Fruit fly (Drosophila melanogaster) whole organism, larva: Measurements from ENCODE around the gene CG31752.

ENCODE experiments used
- noc ChIP-seq: fragments of 200-800 bp; sonication (Bioruptor generic); optimal IDR thresholded peaks from 3 replicates; lab custom pipeline; 2019; ENCODE audit warnings: missing biosample characterization, mild to moderate bottlenecking, missing genetic modification characterization, moderate library complexity

The CG31752 gene

DNA sequence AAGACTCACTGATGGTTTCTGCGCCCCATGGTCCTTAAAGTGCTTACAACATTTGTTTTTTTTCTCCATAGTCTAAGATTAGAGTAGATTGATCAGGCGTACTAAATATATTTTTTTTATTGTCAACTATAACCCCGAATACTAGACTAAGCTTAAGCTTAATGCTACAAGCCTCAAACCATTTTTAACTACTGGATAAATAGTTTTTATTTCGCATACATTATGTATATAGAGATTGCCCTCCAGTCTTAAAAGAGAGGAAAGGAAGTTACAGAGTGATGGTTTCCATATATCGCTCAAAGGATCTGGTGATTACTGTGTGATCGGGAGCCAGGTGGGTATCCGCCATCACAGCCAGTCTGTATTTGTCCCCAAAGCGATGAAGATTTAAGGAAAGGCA is at the start of gene CG31752:
TSS of gene CG31752 (minus strand) at position 101 of the 400 bp plus-strand sequence.
- TF ChIP-seq noc (tag; lab: Kevin White, UChicago) = no peak

dm6 chr2L:18890087-18890486 is 49.0 kb upstream of the CG31752 start:
- no peak for TF ChIP-seq noc (tag; lab: Kevin White, UChicago)

- TF ChIP-seq noc (tag; lab: Kevin White, UChicago) = no peak
Observed at dm6 chr2L:18889311-18889710, 48.2 kb upstream of the CG31752 start.

DNA sequence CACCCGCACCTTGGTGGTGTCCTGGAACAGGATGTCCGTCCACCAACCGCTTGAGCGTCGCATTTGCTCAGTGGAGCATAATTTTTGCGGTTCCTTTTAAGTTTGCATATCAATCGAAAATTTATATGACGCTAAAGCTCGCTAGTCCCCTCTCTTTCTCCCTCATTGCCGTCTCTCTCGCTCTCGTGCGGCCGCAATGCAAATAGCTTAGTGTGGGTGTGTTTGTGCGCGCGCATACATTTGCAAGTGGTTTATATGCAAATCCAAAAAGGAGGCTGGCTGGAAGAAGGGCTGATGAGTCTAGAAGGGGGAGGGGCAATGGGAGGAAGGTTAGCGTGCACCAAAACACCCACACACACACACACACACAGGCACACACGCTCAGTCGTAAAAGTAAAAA is 45.8 kb upstream of the CG31752 start:
- TF ChIP-seq noc (tag; lab: Kevin White, UChicago) = no peak

DNA sequence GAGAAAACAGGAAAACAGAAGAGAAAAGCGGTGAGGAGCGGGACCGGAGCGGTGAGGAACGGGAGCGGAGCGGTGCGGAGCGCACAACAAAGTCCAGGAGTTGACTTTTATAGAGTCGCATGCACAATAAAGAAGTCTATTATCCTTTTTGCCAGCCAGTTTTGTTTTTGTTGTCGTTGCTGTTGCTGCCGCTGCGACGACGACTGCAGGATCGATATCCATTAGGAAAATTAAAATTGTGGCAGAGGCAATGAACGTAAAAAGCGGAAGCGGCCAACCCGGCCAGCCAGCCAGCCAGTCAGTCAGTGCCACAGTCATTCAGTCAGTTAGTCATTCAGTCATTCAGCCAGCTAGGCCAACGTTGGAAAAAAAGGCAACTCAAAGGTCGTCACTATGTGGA is 43.7 kb upstream of the CG31752 start:
- no peak for TF ChIP-seq noc (tag; lab: Kevin White, UChicago)

dm6 chr2L:18882734-18883133 is 41.6 kb upstream of the CG31752 start:
- no peak for TF ChIP-seq noc (tag; lab: Kevin White, UChicago)

- TF ChIP-seq noc (tag; lab: Kevin White, UChicago) = no peak
Observed at dm6 chr2L:18881014-18881660, 40.0 kb upstream of the CG31752 start, which contains the start of gene tup. Gene tup (minus strand): TSS chr2L:18881261.

DNA sequence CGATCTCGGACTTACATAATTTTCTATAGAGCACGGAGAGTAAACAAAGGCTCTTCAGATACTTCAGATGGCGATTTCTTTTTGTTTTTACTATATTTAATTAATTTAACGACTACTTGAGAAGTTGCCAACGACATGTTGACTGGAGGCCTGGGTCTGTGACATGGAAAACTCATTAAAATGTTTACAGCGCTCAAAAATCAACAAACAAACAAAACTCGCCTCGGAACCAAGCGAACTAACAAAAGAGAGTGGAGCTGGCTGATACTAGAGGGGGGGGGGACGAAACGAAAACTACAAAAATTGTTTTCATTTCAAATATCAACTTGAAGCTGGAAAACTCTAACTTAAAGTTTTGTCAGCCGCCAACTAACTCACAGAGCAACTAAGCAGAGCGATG is 37.3 kb upstream of the CG31752 start:
- no peak for TF ChIP-seq noc (tag; lab: Kevin White, UChicago)

- no peak for TF ChIP-seq noc (tag; lab: Kevin White, UChicago)
Observed at dm6 chr2L:18875213-18875612, 34.1 kb upstream of the CG31752 start.

DNA sequence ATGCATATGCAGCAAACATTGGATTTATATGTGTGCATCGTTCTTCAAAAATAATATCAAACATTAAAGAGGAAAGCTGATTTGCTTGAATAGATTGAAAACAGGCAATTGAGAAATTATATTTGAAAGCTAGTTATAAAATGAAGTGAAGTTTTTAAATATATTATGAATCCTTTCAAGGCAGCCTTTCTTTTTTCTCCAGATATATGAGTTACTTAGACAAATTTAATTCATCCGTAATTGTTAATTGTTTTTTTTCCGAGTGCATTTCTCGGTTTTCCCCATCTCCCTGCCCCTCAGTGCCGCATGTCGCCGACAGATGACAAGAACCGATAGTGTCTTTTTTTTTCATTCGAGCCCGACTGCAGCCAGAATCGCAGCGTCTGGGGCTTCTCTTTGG is 30.7 kb upstream of the CG31752 start:
- TF ChIP-seq noc (tag; lab: Kevin White, UChicago) = no peak

DNA sequence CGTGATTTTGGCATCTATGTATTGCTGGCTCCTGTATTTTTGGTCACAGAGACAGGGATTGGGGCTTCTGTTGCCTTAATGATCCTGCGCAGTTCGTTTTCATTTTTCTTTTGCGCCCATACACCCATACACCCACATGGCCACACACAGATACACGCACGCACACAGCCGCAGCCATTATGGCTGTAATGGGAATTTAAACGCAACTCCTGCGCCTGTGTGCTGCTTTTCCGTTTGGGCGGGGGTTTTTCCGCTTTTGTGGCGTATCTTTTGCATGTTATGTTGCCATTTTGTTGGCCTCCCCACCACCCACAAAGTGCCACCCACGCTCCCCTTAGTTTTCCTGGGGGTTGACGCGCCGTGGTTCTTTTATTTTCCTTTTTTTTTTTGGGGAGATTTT is 26.7 kb upstream of the CG31752 start:
- no peak for TF ChIP-seq noc (tag; lab: Kevin White, UChicago)

- TF ChIP-seq noc (tag; lab: Kevin White, UChicago) = no peak
Observed at dm6 chr2L:18866582-18866981, 25.5 kb upstream of the CG31752 start.

dm6 chr2L:18864981-18865380 is 23.9 kb upstream of the CG31752 start:
- no peak for TF ChIP-seq noc (tag; lab: Kevin White, UChicago)

- no peak for TF ChIP-seq noc (tag; lab: Kevin White, UChicago)
Observed at dm6 chr2L:18864093-18864492, 23.0 kb upstream of the CG31752 start.

DNA sequence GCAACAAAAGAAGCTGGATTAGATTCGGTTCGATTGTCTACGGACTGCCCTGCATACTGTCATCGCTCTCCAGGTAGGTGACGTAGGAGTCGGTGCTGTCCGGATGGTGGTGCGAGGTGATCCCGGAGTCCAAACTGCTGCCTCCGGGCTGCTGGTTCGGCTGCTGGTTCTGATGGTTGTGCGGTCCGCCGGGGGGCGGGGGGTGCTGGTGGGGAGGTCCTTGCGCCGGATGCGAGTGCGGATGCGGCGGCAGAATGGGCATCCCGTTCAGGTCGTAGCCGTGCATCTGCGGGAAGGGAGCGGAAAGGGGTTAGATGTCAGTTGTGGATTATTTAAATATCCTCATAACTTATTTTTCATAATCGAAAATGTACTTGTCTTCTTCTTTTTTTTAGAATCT is 19.8 kb upstream of the CG31752 start:
- TF ChIP-seq noc (tag; lab: Kevin White, UChicago) = no peak

dm6 chr2L:18858661-18859532 is 17.8 kb upstream of the CG31752 start, which contains the start of the genes CG10602 and mRpL13:
Gene CG10602 (minus strand): TSS chr2L:18859248.
Gene mRpL13 (minus strand): TSS chr2L:18859248.
- no peak for TF ChIP-seq noc (tag; lab: Kevin White, UChicago)
